Worm (Caenorhabditis elegans) whole organism, young adult: ENCODE results near the gene clec-80.

Experiments used
- F49E8.2 ChIP-seq: sonication (generic microtip); optimal IDR thresholded peaks from 3 replicates; lab custom pipeline; 2017; ENCODE audit warnings: missing genetic modification characterization, mild to moderate bottlenecking, missing compliant biosample characterization, antibody characterized with exemption, moderate library complexity; ENCODE audit not compliant: insufficient read depth
- F52B5.7 ChIP-seq: sonication (generic microtip); optimal IDR thresholded peaks from 2 replicates; lab custom pipeline; 2016; ENCODE audit warnings: mild to moderate bottlenecking, missing genetic modification characterization, missing compliant biosample characterization
- T07F8.4 ChIP-seq: sonication (generic microtip); optimal IDR thresholded peaks from 2 replicates; lab custom pipeline; 2016; ENCODE audit warnings: mild to moderate bottlenecking, missing genetic modification characterization, moderate library complexity, missing compliant biosample characterization
- T26A5.8 ChIP-seq: sonication (generic microtip); optimal IDR thresholded peaks from 2 replicates; lab custom pipeline; 2016; ENCODE audit warnings: missing genetic modification characterization, missing compliant biosample characterization
- Y79H2A.3 ChIP-seq: fragments of 200-800 bp; sonication (Bioruptor generic); conservative IDR thresholded peaks from 2 replicates; pipeline ENCODE4 v1.3.6; 2022; ENCODE audit warnings: missing genetic modification reagents, missing genetic modification characterization, missing compliant biosample characterization
- Y95B8A.8 ChIP-seq: fragments of 200-800 bp; sonication (Bioruptor generic); IDR thresholded peaks from 2 replicates; pipeline ENCODE4 v1.3.6; 2022; ENCODE audit warnings: missing genetic modification reagents, missing genetic modification characterization, missing compliant biosample characterization
- ZK185.1 ChIP-seq: sonication (generic microtip); optimal IDR thresholded peaks from 2 replicates; lab custom pipeline; 2016; ENCODE audit warnings: mild to moderate bottlenecking, missing genetic modification characterization, missing compliant biosample characterization; ENCODE audit not compliant: poor library complexity, severe bottlenecking
- ama-1 ChIP-seq, 3 experiments: fragments of 150-350 bp in 1 of 3; sonication (generic microtip) in 2 of 3; optimal IDR thresholded peaks; 2 replicates each; lab custom pipeline; 2014 to 2018; ENCODE audit warnings: missing biosample characterization in 2 of 3, missing genetic modification characterization in 2 of 3, missing genetic modification reagents in 2 of 3
- aptf-2 ChIP-seq: fragments of 200-800 bp; sonication (Bioruptor generic); conservative IDR thresholded peaks from 2 replicates; pipeline ENCODE4 v1.3.6; 2022; ENCODE audit warnings: missing genetic modification reagents, missing genetic modification characterization, missing compliant biosample characterization
- atf-7 ChIP-seq: sonication (generic microtip); optimal IDR thresholded peaks from 2 replicates; lab custom pipeline; 2017; ENCODE audit warnings: mild to moderate bottlenecking, missing genetic modification characterization, missing compliant biosample characterization
- athp-1 ChIP-seq: sonication (generic microtip); optimal IDR thresholded peaks from 2 replicates; lab custom pipeline; 2017; ENCODE audit warnings: mild to moderate bottlenecking, missing genetic modification characterization, missing compliant biosample characterization
- attf-3 ChIP-seq: fragments of 200-800 bp; sonication (Bioruptor generic); conservative IDR thresholded peaks from 2 replicates; pipeline ENCODE4 v1.3.6; 2022; ENCODE audit warnings: missing genetic modification reagents, missing genetic modification characterization, missing compliant biosample characterization
- attf-6 ChIP-seq: fragments of 200-800 bp; sonication (Bioruptor generic); IDR thresholded peaks from 2 replicates; pipeline ENCODE4 v1.3.6; 2022; ENCODE audit warnings: missing genetic modification reagents, missing genetic modification characterization, missing compliant biosample characterization
- ceh-27 ChIP-seq: fragments of 200-800 bp; sonication (Bioruptor generic); optimal IDR thresholded peaks from 2 replicates; lab custom pipeline; 2018; ENCODE audit warnings: mild to moderate bottlenecking, missing genetic modification characterization, moderate library complexity, missing compliant biosample characterization
- ceh-79 ChIP-seq: sonication (generic microtip); optimal IDR thresholded peaks from 2 replicates; lab custom pipeline; 2017; ENCODE audit warnings: mild to moderate bottlenecking, missing genetic modification characterization, missing compliant biosample characterization
- ceh-91 ChIP-seq: fragments of 200-800 bp; sonication (Bioruptor generic); IDR thresholded peaks from 2 replicates; pipeline ENCODE4 v1.3.6; 2022; ENCODE audit warnings: missing genetic modification reagents, missing genetic modification characterization, missing compliant biosample characterization
- chd-7 ChIP-seq: sonication (generic microtip); optimal IDR thresholded peaks from 2 replicates; lab custom pipeline; 2016; ENCODE audit warnings: mild to moderate bottlenecking, missing genetic modification characterization, moderate library complexity, missing compliant biosample characterization
- die-1 ChIP-seq: sonication (generic microtip); optimal IDR thresholded peaks from 2 replicates; lab custom pipeline; 2016; ENCODE audit warnings: missing genotype, mild to moderate bottlenecking, missing genetic modification characterization, missing compliant biosample characterization
- dpff-1 ChIP-seq: sonication (generic microtip); optimal IDR thresholded peaks from 2 replicates; lab custom pipeline; 2017; ENCODE audit warnings: mild to moderate bottlenecking, missing genetic modification characterization, missing compliant biosample characterization
- egl-18 ChIP-seq: fragments of 200-800 bp; sonication (Bioruptor generic); IDR thresholded peaks from 2 replicates; pipeline ENCODE4 v1.3.6; 2022; ENCODE audit warnings: missing genetic modification reagents, missing genetic modification characterization, missing compliant biosample characterization
- egrh-3 ChIP-seq: fragments of 200-800 bp; sonication (Bioruptor generic); IDR thresholded peaks from 2 replicates; pipeline ENCODE4 v1.3.6; 2022; ENCODE audit warnings: missing genetic modification reagents, missing genetic modification characterization, missing compliant biosample characterization
- hlh-12 ChIP-seq: sonication (generic microtip); optimal IDR thresholded peaks from 2 replicates; lab custom pipeline; 2016; ENCODE audit warnings: missing genetic modification characterization, missing compliant biosample characterization
- hmg-1.2 ChIP-seq: fragments of 200-800 bp; sonication (Bioruptor generic); IDR thresholded peaks from 2 replicates; pipeline ENCODE4 v1.3.6; 2022; ENCODE audit warnings: missing genetic modification reagents, missing genetic modification characterization, missing compliant biosample characterization
- hsf-1 ChIP-seq: fragments of 200-800 bp; sonication (Bioruptor generic); IDR thresholded peaks from 2 replicates; pipeline ENCODE4 v1.3.6; 2022; ENCODE audit warnings: missing genetic modification reagents, missing genetic modification characterization, missing compliant biosample characterization
- let-526 ChIP-seq: fragments of 200-800 bp; sonication (Bioruptor generic); IDR thresholded peaks from 2 replicates; pipeline ENCODE4 v1.3.6; 2022; ENCODE audit warnings: missing genetic modification reagents, missing genetic modification characterization, missing compliant biosample characterization
- let-607 ChIP-seq, 2 experiments: fragments of 200-800 bp in 1 of 2; sonication (Bioruptor generic) in 1 of 2; sonication (generic microtip) in 1 of 2; optimal IDR thresholded peaks; 2 replicates each; lab custom pipeline; 2016 to 2018; ENCODE audit warnings: mild to moderate bottlenecking in 2 of 2, missing compliant biosample characterization in 2 of 2, missing genetic modification characterization in 2 of 2, moderate library complexity in 2 of 2, missing genotype in 1 of 2
- lin-54 ChIP-seq: fragments of 200-800 bp; sonication (Bioruptor generic); optimal IDR thresholded peaks from 2 replicates; lab custom pipeline; 2018; ENCODE audit warnings: mild to moderate bottlenecking, missing genetic modification characterization, missing compliant biosample characterization
- lsl-1 ChIP-seq: fragments of 200-800 bp; sonication (Bioruptor generic); optimal IDR thresholded peaks from 2 replicates; lab custom pipeline; 2018; ENCODE audit warnings: mild to moderate bottlenecking, missing genetic modification characterization, moderate library complexity, missing compliant biosample characterization
- madf-10 ChIP-seq: sonication (generic microtip); optimal IDR thresholded peaks from 2 replicates; lab custom pipeline; 2016; ENCODE audit warnings: mild to moderate bottlenecking, missing genetic modification characterization, missing compliant biosample characterization
- mcd-1 ChIP-seq: fragments of 200-800 bp; sonication (Bioruptor generic); IDR thresholded peaks from 2 replicates; pipeline ENCODE4 v1.3.6; 2022; ENCODE audit warnings: missing genetic modification reagents, missing genetic modification characterization, missing compliant biosample characterization
- mes-4 ChIP-seq: sonication (generic microtip); optimal IDR thresholded peaks from 2 replicates; lab custom pipeline; 2016; ENCODE audit warnings: missing genotype, missing genetic modification characterization, missing compliant biosample characterization
- nfyb-1 ChIP-seq: fragments of 200-800 bp; sonication (Bioruptor generic); IDR thresholded peaks from 2 replicates; pipeline ENCODE4 v1.3.6; 2022; ENCODE audit warnings: missing genetic modification reagents, missing genetic modification characterization, missing compliant biosample characterization
- nhr-179 ChIP-seq: sonication (generic microtip); optimal IDR thresholded peaks from 2 replicates; lab custom pipeline; 2016; ENCODE audit warnings: mild to moderate bottlenecking, missing genetic modification characterization, missing compliant biosample characterization
- pha-4 ChIP-seq: fragments of 150-350 bp; sonication (generic microtip); optimal IDR thresholded peaks from 2 replicates; lab custom pipeline; 2014; ENCODE audit warnings: missing biosample characterization, missing genetic modification reagents, missing genetic modification characterization
- rpc-1 ChIP-seq, 2 experiments: fragments of 150-350 bp in 1 of 2; sonication (generic microtip) in 1 of 2; optimal IDR thresholded peaks; 2 replicates each; lab custom pipeline; 2014 to 2018; ENCODE audit warnings: missing biosample characterization in 1 of 2, missing genetic modification characterization in 1 of 2, missing genetic modification reagents in 1 of 2, missing genotype in 1 of 2
- sdz-38 ChIP-seq: sonication (generic microtip); optimal IDR thresholded peaks from 2 replicates; lab custom pipeline; 2016; ENCODE audit warnings: missing genotype, missing genetic modification characterization, missing compliant biosample characterization
- snpc-1.1 ChIP-seq: sonication (generic microtip); optimal IDR thresholded peaks from 2 replicates; lab custom pipeline; 2017; ENCODE audit warnings: missing genetic modification characterization, mild to moderate bottlenecking, missing compliant biosample characterization, antibody characterized with exemption, moderate library complexity, missing genotype, missing genetic modification reagents; ENCODE audit not compliant: insufficient read depth
- snpc-4 ChIP-seq, 5 experiments: fragments of 150-350 bp in 1 of 5; sonication (generic microtip) in 4 of 5; optimal IDR thresholded peaks; 2 replicates each; lab custom pipeline; 2014 to 2018; ENCODE audit warnings: missing genetic modification characterization in 5 of 5, missing biosample characterization in 3 of 5, antibody characterized with exemption in 2 of 5, mild to moderate bottlenecking in 2 of 5, missing compliant biosample characterization in 2 of 5, missing genotype in 2 of 5, moderate library complexity in 2 of 5, missing genetic modification reagents in 1 of 5
- sptf-2 ChIP-seq: fragments of 200-800 bp; sonication (Bioruptor generic); optimal IDR thresholded peaks from 2 replicates; lab custom pipeline; 2018; ENCODE audit warnings: mild to moderate bottlenecking, missing genetic modification characterization, missing compliant biosample characterization
- tbp1 ChIP-seq: fragments of 200-800 bp; sonication (Bioruptor generic); optimal IDR thresholded peaks from 2 replicates; lab custom pipeline; 2018; ENCODE audit warnings: mild to moderate bottlenecking, missing genetic modification characterization, missing compliant biosample characterization
- unc-130 ChIP-seq: sonication (generic microtip); optimal IDR thresholded peaks from 2 replicates; lab custom pipeline; 2016; ENCODE audit warnings: missing genetic modification reagents, missing genetic modification characterization, missing compliant biosample characterization
- ztf-18 ChIP-seq: sonication (generic microtip); optimal IDR thresholded peaks from 2 replicates; lab custom pipeline; 2016; ENCODE audit warnings: missing genotype, mild to moderate bottlenecking, missing genetic modification characterization, missing compliant biosample characterization
- ztf-22 ChIP-seq: fragments of 200-800 bp; sonication (Bioruptor generic); optimal IDR thresholded peaks from 2 replicates; lab custom pipeline; 2018; ENCODE audit warnings: mild to moderate bottlenecking, missing genetic modification characterization, moderate library complexity, missing compliant biosample characterization
- ztf-28 ChIP-seq: fragments of 200-800 bp; sonication (Bioruptor generic); IDR thresholded peaks from 2 replicates; pipeline ENCODE4 v1.3.6; 2022; ENCODE audit warnings: missing genetic modification reagents, missing genetic modification characterization, missing compliant biosample characterization
- ztf-3 ChIP-seq: fragments of 200-800 bp; sonication (Bioruptor generic); optimal IDR thresholded peaks from 2 replicates; lab custom pipeline; 2018; ENCODE audit warnings: mild to moderate bottlenecking, missing genetic modification characterization, missing compliant biosample characterization
- ztf-6 ChIP-seq: fragments of 200-800 bp; sonication (Bioruptor generic); IDR thresholded peaks from 2 replicates; pipeline ENCODE4 v1.3.6; 2022; ENCODE audit warnings: missing genetic modification reagents, missing genetic modification characterization, missing compliant biosample characterization

clec-80 gene

DNA sequence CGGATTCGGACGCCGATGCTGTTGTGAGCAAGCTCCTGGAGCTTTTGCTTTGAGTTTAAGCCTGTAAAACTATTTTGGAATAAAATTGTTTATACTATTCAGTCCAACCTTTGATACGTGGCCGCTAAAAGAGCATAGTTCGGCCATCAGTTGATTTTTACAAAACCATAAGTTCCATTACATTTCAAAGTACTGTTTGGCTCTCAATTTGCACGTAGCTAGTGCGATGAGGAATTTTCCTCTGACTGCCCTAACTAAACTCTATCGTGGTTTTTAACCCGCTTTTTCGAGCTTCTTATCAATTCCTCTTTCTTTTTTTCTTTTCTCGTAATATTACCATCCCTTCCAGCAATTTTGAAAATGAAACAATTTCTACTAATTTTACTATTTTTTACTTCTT lies at the start of gene clec-80:
TSS of gene clec-80 (plus strand) at position 301 of the 400 bp plus-strand sequence.
- TF ChIP-seq chd-7: no peak
- TF ChIP-seq F52B5.7 (tag; lab: Kevin White, UChicago): no peak
- no peak for TF ChIP-seq ceh-27 (GFP tag; lab: Kevin White, UChicago)
- no peak for TF ChIP-seq dpff-1 (tag; lab: Kevin White, UChicago)
- TF ChIP-seq atf-7 (tag; lab: Kevin White, UChicago): no peak
- TF ChIP-seq pha-4: no peak
- no peak for TF ChIP-seq mcd-1 (GFP tag; lab: Robert Waterston, UW)
- TF ChIP-seq tbp1 (GFP tag; lab: Kevin White, UChicago): no peak
- no peak for TF ChIP-seq egrh-3 (GFP tag; lab: Robert Waterston, UW)
- no peak for TF ChIP-seq ztf-3
- TF ChIP-seq Y95B8A.8 (GFP tag; lab: Robert Waterston, UW): no peak
- TF ChIP-seq snpc-1.1 (tag; lab: Kevin White, UChicago): no peak
- no peak for TF ChIP-seq ztf-22

DNA sequence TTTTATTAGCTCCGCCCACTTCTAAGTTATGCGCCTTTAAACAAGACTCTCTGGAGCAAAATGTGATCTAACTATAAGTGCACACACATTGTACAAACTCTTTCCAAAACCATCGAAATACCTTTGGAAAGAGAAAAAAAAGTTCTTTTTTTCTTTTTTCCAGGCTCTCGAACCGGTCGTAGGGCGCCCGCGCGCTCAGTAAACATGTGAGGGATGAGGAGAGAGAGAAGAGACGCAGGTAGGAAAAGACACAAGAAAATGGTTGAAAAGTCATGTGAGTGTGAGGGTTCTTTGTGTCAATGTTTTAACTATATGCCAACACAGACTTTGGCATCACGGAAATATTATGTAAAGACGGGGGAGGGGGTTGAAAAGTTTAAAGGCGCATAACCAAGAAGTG lies 49.0 kb upstream of the clec-80 start:
- TF ChIP-seq attf-6 (no peak), snpc-4 (GFP tag; optimal IDR thresholded peaks at IDR 0.05; lab: Kevin White, UChicago) (no peak), snpc-4 (tag; optimal IDR thresholded peaks at IDR 0.05; lab: Kevin White, UChicago) (peak in 1 of 4 experiments; percentile 38), nhr-179 (tag; lab: Kevin White, UChicago) (no peak), ztf-22 (no peak), lin-54 (GFP tag; lab: Kevin White, UChicago) (peak; percentile 41), atf-7 (tag; lab: Kevin White, UChicago) (no peak), madf-10 (tag; lab: Kevin White, UChicago) (peak; percentile 17), Y79H2A.3 (GFP tag; lab: Robert Waterston, UW) (no peak), ztf-28 (no peak), let-607 (tag; optimal IDR thresholded peaks at IDR 0.05; lab: Kevin White, UChicago) (peak in 1 of 2 experiments; percentile 25), rpc-1 (optimal IDR thresholded peaks at IDR 0.05; lab: Kevin White, UChicago) (no peak), rpc-1 (tag; optimal IDR thresholded peaks at IDR 0.05; lab: Kevin White, UChicago) (no peak), attf-3 (GFP tag; lab: Robert Waterston, UW) (no peak), lsl-1 (GFP tag; lab: Kevin White, UChicago) (no peak), chd-7 (peak; percentile 73), sptf-2 (GFP tag; lab: Kevin White, UChicago) (no peak), let-526 (GFP tag; lab: Robert Waterston, UW) (peak; percentile 85; the same call in 1 of the 2 replicates), T26A5.8 (tag; lab: Kevin White, UChicago) (no peak), ZK185.1 (tag; lab: Kevin White, UChicago) (no peak), ztf-18 (tag; lab: Kevin White, UChicago) (peak; percentile 22), mes-4 (tag; lab: Kevin White, UChicago) (no peak), F49E8.2 (tag; lab: Kevin White, UChicago) (no peak), ceh-91 (GFP tag; lab: Robert Waterston, UW) (no peak), athp-1 (no peak), nfyb-1 (GFP tag; lab: Robert Waterston, UW) (peak; percentile 54; the same call in 1 of the 2 replicates), die-1 (no peak), hsf-1 (GFP tag; lab: Robert Waterston, UW) (no peak), ama-1 (optimal IDR thresholded peaks at IDR 0.05; lab: Kevin White, UChicago) (peak; percentile 60), ama-1 (GFP tag; optimal IDR thresholded peaks at IDR 0.05; lab: Kevin White, UChicago) (no peak), hmg-1.2 (peak; percentile 76), ceh-79 (tag; lab: Kevin White, UChicago) (no peak), aptf-2 (GFP tag; lab: Robert Waterston, UW) (no peak), T07F8.4 (tag; lab: Kevin White, UChicago) (no peak), hlh-12 (tag; lab: Kevin White, UChicago) (no peak), mcd-1 (GFP tag; lab: Robert Waterston, UW) (peak; percentile 55; the same call in 1 of the 2 replicates), egl-18 (GFP tag; lab: Robert Waterston, UW) (no peak), ztf-6 (GFP tag; lab: Robert Waterston, UW) (no peak), unc-130 (no peak), sdz-38 (tag; lab: Kevin White, UChicago) (no peak)
